Fruit fly (Drosophila melanogaster): ENCODE measurements around the gene CG6178.

The CG6178 gene

dm6 chr3R:24151924-24152809 lies at the start of gene CG6178, which contains the start of gene p38a:
TSS of gene CG6178 (plus strand) at chr3R:24152347.
TSS of gene p38a (minus strand) at chr3R:24152321.
- peak; percentile 66 for TF ChIP-seq dsf (GFP tag; optimal IDR thresholded peaks at IDR 0.05; ENCODE audit: borderline replicate concordance)
- TF ChIP-seq Vsx2 (GFP tag; optimal IDR thresholded peaks at IDR 0.05; ENCODE audit: partially characterized antibody): no peak
- peak; percentile 91 for TF ChIP-seq CG9705 (GFP tag; optimal IDR thresholded peaks at IDR 0.05)
- TF ChIP-seq dmrt93B (GFP tag; optimal IDR thresholded peaks at IDR 0.05): peak; percentile 98
- TF ChIP-seq sv (GFP tag; optimal IDR thresholded peaks at IDR 0.05): peak; percentile 56
- TF ChIP-seq tai (GFP tag; optimal IDR thresholded peaks at IDR 0.05): no peak
- TF ChIP-seq lola (GFP tag; optimal IDR thresholded peaks at IDR 0.05): no peak
- no peak for TF ChIP-seq brk (GFP tag; optimal IDR thresholded peaks at IDR 0.05)
- peak; percentile 94 for TF ChIP-seq OdsH (GFP tag; optimal IDR thresholded peaks at IDR 0.05)
- peak; percentile 99 for TF ChIP-seq Sp1 (GFP tag; optimal IDR thresholded peaks at IDR 0.05)
- no peak for TF ChIP-seq N (GFP tag; optimal IDR thresholded peaks at IDR 0.05)
- no peak for TF ChIP-seq CrebA (GFP tag; optimal IDR thresholded peaks at IDR 0.05; ENCODE audit: borderline replicate concordance)
- TF ChIP-seq ey (GFP tag; optimal IDR thresholded peaks at IDR 0.05): peak; percentile 73
- peak; percentile 92 for TF ChIP-seq fru (GFP tag; optimal IDR thresholded peaks at IDR 0.05)
- TF ChIP-seq pan (optimal IDR thresholded peaks at IDR 0.05): no peak
- no peak for TF ChIP-seq GATAd (GFP tag; optimal IDR thresholded peaks at IDR 0.05)
- TF ChIP-seq woc (GFP tag; optimal IDR thresholded peaks at IDR 0.05): peak; percentile 55
- no peak for TF ChIP-seq Dif (GFP tag; optimal IDR thresholded peaks at IDR 0.05; ENCODE audit: partially characterized antibody)
- TF ChIP-seq CG32264 (GFP tag; optimal IDR thresholded peaks at IDR 0.05): peak; percentile 20
- peak; percentile 65 for TF ChIP-seq sage (GFP tag; optimal IDR thresholded peaks at IDR 0.05)
- no peak for TF ChIP-seq usp (GFP tag; optimal IDR thresholded peaks at IDR 0.05)
- no peak for TF ChIP-seq jim (GFP tag; optimal IDR thresholded peaks at IDR 0.05)
- TF ChIP-seq br (GFP tag; optimal IDR thresholded peaks at IDR 0.05): peak; percentile 85
- peak in 1 of 2 experiments; percentile 96 for TF ChIP-seq foxo (GFP tag; optimal IDR thresholded peaks at IDR 0.05)
- peak; percentile 37 for TF ChIP-seq Mio (GFP tag; optimal IDR thresholded peaks at IDR 0.05)
- peak; percentile 62 for TF ChIP-seq Hnf4 (GFP tag; optimal IDR thresholded peaks at IDR 0.05)
- peak; percentile 95 for TF ChIP-seq rgr (GFP tag; optimal IDR thresholded peaks at IDR 0.05)
- peak; percentile 86 for TF ChIP-seq h (GFP tag; optimal IDR thresholded peaks at IDR 0.05)
- TF ChIP-seq Dfd (GFP tag; optimal IDR thresholded peaks at IDR 0.05): no peak
- peak; percentile 37 for TF ChIP-seq Rel (GFP tag; optimal IDR thresholded peaks at IDR 0.05)
- TF ChIP-seq Rel (tag; optimal IDR thresholded peaks at IDR 0.05): peak; percentile 86
- no peak for TF ChIP-seq Abd-B (GFP tag; optimal IDR thresholded peaks at IDR 0.05)
- no peak for TF ChIP-seq Hr78 (GFP tag; optimal IDR thresholded peaks at IDR 0.05)
- TF ChIP-seq Jra (GFP tag; optimal IDR thresholded peaks at IDR 0.05): peak; percentile 66
- TF ChIP-seq Hr83 (GFP tag; optimal IDR thresholded peaks at IDR 0.05; ENCODE audit: poor library complexity, severe bottlenecking): peak; percentile 64
- no peak for TF ChIP-seq dl (GFP tag; optimal IDR thresholded peaks at IDR 0.05; ENCODE audit: insufficient read depth in 1 of 2, partially characterized antibody in 2 of 2)
- TF ChIP-seq Myc (optimal IDR thresholded peaks at IDR 0.05): peak; percentile 55
- peak; percentile 99 for TF ChIP-seq HLH106 (tag; optimal IDR thresholded peaks at IDR 0.05)
- peak; percentile 97 for TF ChIP-seq psq (GFP tag; optimal IDR thresholded peaks at IDR 0.05)

dm6 chr3R:24102387-24102786 lies 49.8 kb upstream of the CG6178 start:
- TF ChIP-seq dl (GFP tag; optimal IDR thresholded peaks at IDR 0.05; ENCODE audit: insufficient read depth in 1 of 2, partially characterized antibody in 2 of 2) (no peak), pan (optimal IDR thresholded peaks at IDR 0.05) (no peak), dmrt93B (GFP tag; optimal IDR thresholded peaks at IDR 0.05) (no peak), Mio (GFP tag; optimal IDR thresholded peaks at IDR 0.05) (no peak), woc (GFP tag; optimal IDR thresholded peaks at IDR 0.05) (no peak), CrebA (GFP tag; optimal IDR thresholded peaks at IDR 0.05; ENCODE audit: borderline replicate concordance) (no peak), Jra (GFP tag; optimal IDR thresholded peaks at IDR 0.05) (no peak), N (GFP tag; optimal IDR thresholded peaks at IDR 0.05) (no peak), Hr78 (GFP tag; optimal IDR thresholded peaks at IDR 0.05) (no peak), CG32264 (GFP tag; optimal IDR thresholded peaks at IDR 0.05) (no peak), HLH106 (tag; optimal IDR thresholded peaks at IDR 0.05) (no peak), h (GFP tag; optimal IDR thresholded peaks at IDR 0.05) (no peak), Myc (optimal IDR thresholded peaks at IDR 0.05) (no peak), Sp1 (GFP tag; optimal IDR thresholded peaks at IDR 0.05) (no peak), GATAd (GFP tag; optimal IDR thresholded peaks at IDR 0.05) (no peak), Rel (GFP tag; optimal IDR thresholded peaks at IDR 0.05) (no peak), Rel (tag; optimal IDR thresholded peaks at IDR 0.05) (no peak), fru (GFP tag; optimal IDR thresholded peaks at IDR 0.05) (no peak)
